Worm (Caenorhabditis elegans) whole organism, L3 larva: ENCODE results near the gene sre-14.

ENCODE experiments used
- ceh-16 ChIP-seq: sonication (generic microtip); optimal IDR thresholded peaks from 2 replicates; lab custom pipeline; 2017; ENCODE audit warnings: missing biosample characterization, missing genetic modification characterization
- ceh-28 ChIP-seq: fragments of 150-350 bp; optimal IDR thresholded peaks from 2 replicates; lab custom pipeline; 2014; ENCODE audit warnings: missing biosample characterization, missing genetic modification reagents, missing genetic modification characterization
- ceh-9 ChIP-seq: sonication (generic microtip); optimal IDR thresholded peaks from 2 replicates; lab custom pipeline; 2018; ENCODE audit warnings: missing biosample characterization, missing genetic modification characterization
- elt-1 ChIP-seq: fragments of 150-350 bp; optimal IDR thresholded peaks from 2 replicates; lab custom pipeline; 2014; ENCODE audit warnings: missing biosample characterization, missing genetic modification characterization
- elt-2 ChIP-seq: sonication (generic microtip); optimal IDR thresholded peaks from 2 replicates; lab custom pipeline; 2016; ENCODE audit warnings: missing genetic modification reagents, mild to moderate bottlenecking, missing genetic modification characterization, missing compliant biosample characterization
- elt-3 ChIP-seq, 3 experiments: fragments of 150-350 bp in 1 of 3; sonication (generic microtip) in 2 of 3; optimal IDR thresholded peaks; 2 replicates in 2 of 3; 4 replicates in 1 of 3; lab custom pipeline; 2014 to 2017; ENCODE audit warnings: missing biosample characterization in 3 of 3, missing genetic modification characterization in 3 of 3
- eor-1 ChIP-seq, 2 experiments: fragments of 150-350 bp; optimal IDR thresholded peaks; 2 replicates each; lab custom pipeline; 2014 to 2018; ENCODE audit warnings: missing biosample characterization in 2 of 2, missing genetic modification characterization in 2 of 2
- fkh-2 ChIP-seq: fragments of 150-350 bp; optimal IDR thresholded peaks from 2 replicates; lab custom pipeline; 2014; ENCODE audit warnings: missing biosample characterization, missing genetic modification reagents, missing genetic modification characterization
- fos-1 ChIP-seq: fragments of 150-350 bp; optimal IDR thresholded peaks from 2 replicates; lab custom pipeline; 2014; ENCODE audit warnings: missing biosample characterization, missing genetic modification characterization
- jun-1 ChIP-seq: fragments of 150-350 bp; optimal IDR thresholded peaks from 2 replicates; lab custom pipeline; 2014; ENCODE audit warnings: missing biosample characterization, missing genetic modification reagents, missing genetic modification characterization
- lin-15B ChIP-seq: fragments of 150-350 bp; optimal IDR thresholded peaks from 2 replicates; lab custom pipeline; 2014; ENCODE audit warnings: missing biosample characterization, missing genetic modification characterization
- lin-39 ChIP-seq: fragments of 150-350 bp; optimal IDR thresholded peaks from 2 replicates; lab custom pipeline; 2018; ENCODE audit warnings: missing biosample characterization, missing genetic modification reagents, missing genetic modification characterization
- lsy-12 ChIP-seq: sonication (generic microtip); optimal IDR thresholded peaks from 2 replicates; lab custom pipeline; 2016; ENCODE audit warnings: mild to moderate bottlenecking, missing genetic modification characterization, missing compliant biosample characterization
- mdl-1 ChIP-seq: fragments of 150-350 bp; optimal IDR thresholded peaks from 2 replicates; lab custom pipeline; 2014; ENCODE audit warnings: missing biosample characterization, missing genetic modification characterization
- mml-1 ChIP-seq: fragments of 150-350 bp; sonication (generic microtip); optimal IDR thresholded peaks from 3 replicates; lab custom pipeline; 2014; ENCODE audit warnings: missing biosample characterization, missing genetic modification characterization
- nfya-1 ChIP-seq: sonication (generic microtip); optimal IDR thresholded peaks from 2 replicates; lab custom pipeline; 2017; ENCODE audit warnings: missing genetic modification characterization, mild to moderate bottlenecking, missing compliant biosample characterization, antibody characterized with exemption, moderate library complexity; ENCODE audit not compliant: insufficient read depth
- nhr-11 ChIP-seq: fragments of 150-350 bp; optimal IDR thresholded peaks from 2 replicates; lab custom pipeline; 2014; ENCODE audit warnings: missing biosample characterization, missing genetic modification characterization
- nhr-12 ChIP-seq: fragments of 150-350 bp; optimal IDR thresholded peaks from 2 replicates; lab custom pipeline; 2014; ENCODE audit warnings: missing biosample characterization, missing genetic modification characterization
- nhr-23 ChIP-seq: fragments of 150-350 bp; optimal IDR thresholded peaks from 2 replicates; lab custom pipeline; 2014; ENCODE audit warnings: missing biosample characterization, missing genetic modification reagents, missing genetic modification characterization
- nhr-237 ChIP-seq: fragments of 150-350 bp; optimal IDR thresholded peaks from 2 replicates; lab custom pipeline; 2014; ENCODE audit warnings: missing biosample characterization, missing genetic modification characterization
- nhr-43 ChIP-seq: sonication (generic microtip); optimal IDR thresholded peaks from 2 replicates; lab custom pipeline; 2016; ENCODE audit warnings: mild to moderate bottlenecking, missing genetic modification characterization, missing compliant biosample characterization; ENCODE audit not compliant: poor library complexity, severe bottlenecking
- nhr-67 ChIP-seq: fragments of 150-350 bp; optimal IDR thresholded peaks from 2 replicates; lab custom pipeline; 2014; ENCODE audit warnings: missing biosample characterization, missing genetic modification characterization
- nhr-76 ChIP-seq: fragments of 150-350 bp; sonication (generic microtip); optimal IDR thresholded peaks from 5 replicates; lab custom pipeline; 2014; ENCODE audit warnings: missing biosample characterization, missing genetic modification characterization
- nhr-77 ChIP-seq: fragments of 150-350 bp; optimal IDR thresholded peaks from 2 replicates; lab custom pipeline; 2014; ENCODE audit warnings: missing biosample characterization, missing genetic modification characterization
- pqm-1 ChIP-seq: fragments of 150-350 bp; optimal IDR thresholded peaks from 2 replicates; lab custom pipeline; 2017; ENCODE audit warnings: missing biosample characterization, missing genetic modification characterization, inconsistent platforms
- sea-2 ChIP-seq: fragments of 150-350 bp; sonication (generic microtip); optimal IDR thresholded peaks from 4 replicates; lab custom pipeline; 2014; ENCODE audit warnings: missing biosample characterization, missing genetic modification reagents, missing genetic modification characterization
- skn-1 ChIP-seq: fragments of 150-350 bp; optimal IDR thresholded peaks from 2 replicates; lab custom pipeline; 2014; ENCODE audit warnings: missing biosample characterization, missing genetic modification characterization
- snpc-4 ChIP-seq: fragments of 150-350 bp; optimal IDR thresholded peaks from 2 replicates; lab custom pipeline; 2014; ENCODE audit warnings: missing biosample characterization, missing genetic modification characterization
- tbx-2 ChIP-seq: sonication (generic microtip); optimal IDR thresholded peaks from 2 replicates; lab custom pipeline; 2016; ENCODE audit warnings: mild to moderate bottlenecking, missing genetic modification characterization, missing compliant biosample characterization
- unc-39 ChIP-seq: sonication (generic microtip); optimal IDR thresholded peaks from 4 replicates; lab custom pipeline; 2017; ENCODE audit warnings: missing biosample characterization, missing genetic modification characterization
- ztf-11 ChIP-seq: fragments of 150-350 bp; optimal IDR thresholded peaks from 2 replicates; lab custom pipeline; 2014; ENCODE audit warnings: missing biosample characterization, missing genetic modification characterization
- ztf-4 ChIP-seq: fragments of 150-350 bp; optimal IDR thresholded peaks from 2 replicates; lab custom pipeline; 2014; ENCODE audit warnings: missing biosample characterization, missing genetic modification characterization

Gene sre-14

ce11 chrIV:12244706-12245105, 16.5 kb downstream of the sre-14 start, which contains the start of gene sre-15:
TSS of gene sre-15 (minus strand) at chrIV:12244806.
- no peak for TF ChIP-seq ceh-16 (tag; lab: Kevin White, UChicago)
- no peak for TF ChIP-seq skn-1 (tag; lab: Kevin White, UChicago)
- TF ChIP-seq lin-15B (tag; lab: Kevin White, UChicago): no peak

ce11 chrIV:12238851-12239250, 22.4 kb downstream of the sre-14 start, which contains the start of gene sre-19:
TSS of gene sre-19 (minus strand) at chrIV:12238951.
- TF ChIP-seq nhr-12 (tag; lab: Kevin White, UChicago) (no peak), snpc-4 (tag; lab: Kevin White, UChicago) (no peak), ceh-9 (tag; lab: Kevin White, UChicago) (no peak), elt-1 (tag; lab: Kevin White, UChicago) (no peak), nhr-76 (tag; lab: Kevin White, UChicago) (no peak), nfya-1 (no peak), pqm-1 (tag; lab: Kevin White, UChicago) (no peak), elt-3 (tag; optimal IDR thresholded peaks at IDR 0.05; lab: Kevin White, UChicago) (no peak)

ce11 chrIV:12236011-12236410, 25.2 kb downstream of the sre-14 start, which contains the start of gene sre-16:
TSS of gene sre-16 (minus strand) at chrIV:12236111.
- TF ChIP-seq lsy-12 (tag; lab: Kevin White, UChicago) (no peak), nfya-1 (no peak), nhr-237 (no peak), sea-2 (no peak), ztf-11 (tag; lab: Kevin White, UChicago) (no peak), elt-1 (tag; lab: Kevin White, UChicago) (no peak), lin-39 (tag; lab: Kevin White, UChicago) (no peak), nhr-76 (tag; lab: Kevin White, UChicago) (no peak), pqm-1 (tag; lab: Kevin White, UChicago) (no peak), mml-1 (tag; lab: Kevin White, UChicago) (no peak), tbx-2 (tag; lab: Kevin White, UChicago) (no peak), lin-15B (tag; lab: Kevin White, UChicago) (no peak), fos-1 (tag; lab: Kevin White, UChicago) (no peak), nhr-43 (tag; lab: Kevin White, UChicago) (no peak), jun-1 (tag; lab: Kevin White, UChicago) (no peak), mdl-1 (tag; lab: Kevin White, UChicago) (no peak), nhr-11 (tag; lab: Kevin White, UChicago) (no peak), ceh-28 (tag; lab: Kevin White, UChicago) (no peak)

ce11 chrIV:12229679-12230078, 31.6 kb downstream of the sre-14 start, which contains the start of gene sre-18:
TSS of gene sre-18 (minus strand) at chrIV:12229779.
- no peak for TF ChIP-seq ceh-9 (tag; lab: Kevin White, UChicago)
- no peak for TF ChIP-seq mdl-1 (tag; lab: Kevin White, UChicago)
- TF ChIP-seq elt-3 (tag; optimal IDR thresholded peaks at IDR 0.05; lab: Kevin White, UChicago): no peak
- TF ChIP-seq skn-1 (tag; lab: Kevin White, UChicago): no peak
- TF ChIP-seq ztf-4 (tag; lab: Kevin White, UChicago): no peak
- TF ChIP-seq ceh-28 (tag; lab: Kevin White, UChicago): no peak
- TF ChIP-seq elt-2 (tag; lab: Kevin White, UChicago): no peak
- TF ChIP-seq ztf-11 (tag; lab: Kevin White, UChicago): no peak
- TF ChIP-seq fkh-2 (tag; lab: Kevin White, UChicago): no peak
- no peak for TF ChIP-seq unc-39 (tag; lab: Kevin White, UChicago)
- no peak for TF ChIP-seq snpc-4 (tag; lab: Kevin White, UChicago)
- TF ChIP-seq fos-1 (tag; lab: Kevin White, UChicago): no peak
- TF ChIP-seq pqm-1 (tag; lab: Kevin White, UChicago): no peak
- no peak for TF ChIP-seq nhr-67 (tag; lab: Kevin White, UChicago)
- no peak for TF ChIP-seq ceh-16 (tag; lab: Kevin White, UChicago)
- no peak for TF ChIP-seq eor-1 (tag; optimal IDR thresholded peaks at IDR 0.05; lab: Kevin White, UChicago)

ce11 chrIV:12227012-12227411, 34.2 kb downstream of the sre-14 start, which contains the start of gene mlt-3:
TSS of gene mlt-3 (minus strand) at chrIV:12227112.
- no peak for TF ChIP-seq nhr-77
- no peak for TF ChIP-seq ceh-28 (tag; lab: Kevin White, UChicago)
- TF ChIP-seq nhr-23 (tag; lab: Kevin White, UChicago): no peak
- no peak for TF ChIP-seq nhr-43 (tag; lab: Kevin White, UChicago)
- no peak for TF ChIP-seq fkh-2 (tag; lab: Kevin White, UChicago)
